Fruit fly (Drosophila melanogaster) whole organism, embryonic: ENCODE measurements around the gene AstC.

ENCODE experiments used
- Atf3 ChIP-seq: fragments of 200-800 bp; sonication (Bioruptor generic); optimal IDR thresholded peaks from 3 replicates; lab custom pipeline; 2016; ENCODE audit warnings: missing biosample characterization, missing genetic modification characterization
- B-H2 ChIP-seq: fragments of 200-800 bp; sonication (Bioruptor generic); optimal IDR thresholded peaks from 2 replicates; lab custom pipeline; 2018; ENCODE audit warnings: missing biosample characterization, mild to moderate bottlenecking, missing genetic modification characterization
- CG10209 ChIP-seq: fragments of 200-800 bp; sonication (Bioruptor generic); optimal IDR thresholded peaks from 3 replicates; lab custom pipeline; 2017; ENCODE audit warnings: missing biosample characterization, mild to moderate bottlenecking, missing genetic modification characterization, missing genetic modification reagents
- CG10274 ChIP-seq: fragments of 200-800 bp; sonication (Bioruptor generic); optimal IDR thresholded peaks from 3 replicates; lab custom pipeline; 2017; ENCODE audit warnings: missing biosample characterization, mild to moderate bottlenecking, missing genetic modification characterization
- CG10543 ChIP-seq: fragments of 200-800 bp; sonication (Bioruptor generic); optimal IDR thresholded peaks from 3 replicates; lab custom pipeline; 2017; ENCODE audit warnings: missing biosample characterization, mild to moderate bottlenecking, missing genetic modification characterization, moderate library complexity
- CG11093 ChIP-seq: fragments of 200-800 bp; sonication (Bioruptor generic); IDR thresholded peaks from 3 replicates; pipeline ENCODE4 v1.3.6; 2022; ENCODE audit warnings: missing biosample characterization, missing genetic modification characterization
- CG11247 ChIP-seq: fragments of 200-800 bp; sonication (Bioruptor generic); IDR thresholded peaks from 2 replicates; pipeline ENCODE4 v1.3.6; 2022; ENCODE audit warnings: missing biosample characterization, missing genetic modification characterization
- CG11456 ChIP-seq: fragments of 200-800 bp; sonication (Bioruptor generic); IDR thresholded peaks from 3 replicates; pipeline ENCODE4 v1.3.6; 2022; ENCODE audit warnings: missing biosample characterization, missing genetic modification characterization
- CG11695 ChIP-seq: fragments of 200-800 bp; sonication (Bioruptor generic); IDR thresholded peaks from 3 replicates; pipeline ENCODE4 v1.3.6; 2022; ENCODE audit warnings: missing biosample characterization, missing genetic modification characterization
- CG11696 ChIP-seq: fragments of 200-800 bp; sonication (Bioruptor generic); IDR thresholded peaks from 2 replicates; pipeline ENCODE4 v1.3.6; 2022; ENCODE audit warnings: missing biosample characterization, missing genetic modification characterization
- CG12942 ChIP-seq: fragments of 200-800 bp; sonication (Bioruptor generic); optimal IDR thresholded peaks from 3 replicates; lab custom pipeline; 2016; ENCODE audit warnings: missing biosample characterization, missing genetic modification characterization
- CG13287 ChIP-seq: fragments of 200-800 bp; sonication (Bioruptor generic); IDR thresholded peaks from 2 replicates; pipeline ENCODE4 v1.3.6; 2022; ENCODE audit warnings: missing biosample characterization, missing genetic modification characterization; ENCODE audit not compliant: partially characterized antibody
- CG14441 ChIP-seq: fragments of 200-800 bp; sonication (Bioruptor generic); IDR thresholded peaks from 2 replicates; pipeline ENCODE4 v1.3.6; 2022; ENCODE audit warnings: missing biosample characterization, missing genetic modification characterization
- CG15011 ChIP-seq: fragments of 200-800 bp; sonication (Bioruptor generic); optimal IDR thresholded peaks from 3 replicates; lab custom pipeline; 2018; ENCODE audit warnings: missing biosample characterization, mild to moderate bottlenecking, missing genetic modification characterization
- CG1602 ChIP-seq: fragments of 200-800 bp; sonication (Bioruptor generic); optimal IDR thresholded peaks from 3 replicates; lab custom pipeline; 2016; ENCODE audit warnings: missing biosample characterization, missing genetic modification characterization
- CG17361 ChIP-seq: fragments of 200-800 bp; sonication (Bioruptor generic); IDR thresholded peaks from 3 replicates; pipeline ENCODE4 v1.3.6; 2022; ENCODE audit warnings: missing biosample characterization, missing genetic modification characterization
- CG17802 ChIP-seq: fragments of 200-800 bp; sonication (Bioruptor generic); optimal IDR thresholded peaks from 2 replicates; lab custom pipeline; 2018; ENCODE audit warnings: missing biosample characterization, mild to moderate bottlenecking, missing genetic modification characterization, moderate library complexity
- CG32767 ChIP-seq: fragments of 200-800 bp; sonication (Bioruptor generic); IDR thresholded peaks from 2 replicates; pipeline ENCODE4 v1.3.6; 2022; ENCODE audit warnings: missing biosample characterization, missing genetic modification characterization
- CG3838 ChIP-seq: fragments of 200-800 bp; sonication (Bioruptor generic); optimal IDR thresholded peaks from 3 replicates; lab custom pipeline; 2016; ENCODE audit warnings: missing biosample characterization, missing genetic modification characterization
- CG42726 ChIP-seq: fragments of 200-800 bp; sonication (Bioruptor generic); IDR thresholded peaks from 2 replicates; pipeline ENCODE4 v1.3.6; 2022; ENCODE audit warnings: missing biosample characterization, missing genetic modification characterization; ENCODE audit not compliant: partially characterized antibody
- CG5245 ChIP-seq: fragments of 200-800 bp; sonication (Bioruptor generic); optimal IDR thresholded peaks from 3 replicates; lab custom pipeline; 2016; ENCODE audit warnings: missing biosample characterization, missing genetic modification characterization
- CG5953 ChIP-seq: fragments of 200-800 bp; sonication (Bioruptor generic); IDR thresholded peaks from 2 replicates; pipeline ENCODE4 v1.3.6; 2022; ENCODE audit warnings: missing biosample characterization, missing genetic modification characterization
- CG6254 ChIP-seq: fragments of 200-800 bp; sonication (Bioruptor generic); optimal IDR thresholded peaks from 3 replicates; lab custom pipeline; 2017; ENCODE audit warnings: mild to moderate bottlenecking, missing biosample characterization, missing genetic modification reagents, missing genetic modification characterization
- CG7786 ChIP-seq: fragments of 200-800 bp; sonication (Bioruptor generic); optimal IDR thresholded peaks from 2 replicates; lab custom pipeline; 2016; ENCODE audit warnings: missing biosample characterization, missing genetic modification characterization
- CG7928 ChIP-seq: fragments of 200-800 bp; sonication (Bioruptor generic); optimal IDR thresholded peaks from 2 replicates; lab custom pipeline; 2017; ENCODE audit warnings: missing biosample characterization, mild to moderate bottlenecking, missing genetic modification characterization
- CG8924 ChIP-seq: fragments of 200-800 bp; optimal IDR thresholded peaks from 3 replicates; lab custom pipeline; 2019; ENCODE audit warnings: missing biosample characterization, mild to moderate bottlenecking, missing genetic modification characterization, moderate library complexity
- CrebB ChIP-seq: fragments of 200-800 bp; sonication (Bioruptor generic); optimal IDR thresholded peaks from 3 replicates; lab custom pipeline; 2018; ENCODE audit warnings: missing biosample characterization, mild to moderate bottlenecking, missing genetic modification characterization
- Dek ChIP-seq: fragments of 200-800 bp; sonication (Bioruptor generic); optimal IDR thresholded peaks from 3 replicates; lab custom pipeline; 2019; ENCODE audit warnings: missing biosample characterization, mild to moderate bottlenecking, missing genetic modification characterization, moderate library complexity
- Dfd ChIP-seq, 2 experiments: fragments of >200 bp; optimal IDR thresholded peaks; 2 replicates each; lab custom pipeline; 2017; ENCODE audit warnings: missing biosample characterization in 2 of 2, missing genetic modification characterization in 2 of 2
- Dip2 ChIP-seq: fragments of 200-800 bp; sonication (Bioruptor generic); IDR thresholded peaks from 2 replicates; pipeline ENCODE4 v1.3.6; 2022; ENCODE audit warnings: missing biosample characterization, missing genetic modification characterization
- E2f1 ChIP-seq: fragments of 200-800 bp; sonication (Bioruptor generic); IDR thresholded peaks from 2 replicates; pipeline ENCODE4 v1.3.6; 2022; ENCODE audit warnings: missing biosample characterization, missing genetic modification characterization
- GATAe ChIP-seq: fragments of 200-800 bp; sonication (Bioruptor generic); conservative IDR thresholded peaks from 2 replicates; pipeline ENCODE4 v1.3.6; 2022; ENCODE audit warnings: missing biosample characterization, missing genetic modification characterization
- H15 ChIP-seq: fragments of 200-800 bp; sonication (Bioruptor generic); IDR thresholded peaks from 3 replicates; pipeline ENCODE4 v1.3.6; 2022; ENCODE audit warnings: missing biosample characterization, missing genetic modification characterization
- HLH3B ChIP-seq: fragments of 200-800 bp; sonication (Bioruptor generic); IDR thresholded peaks from 2 replicates; pipeline ENCODE4 v1.3.6; 2022; ENCODE audit warnings: missing biosample characterization, missing genetic modification characterization
- HmgZ ChIP-seq: fragments of 200-800 bp; sonication (Bioruptor generic); optimal IDR thresholded peaks from 2 replicates; lab custom pipeline; 2018; ENCODE audit warnings: missing biosample characterization, mild to moderate bottlenecking, missing genetic modification characterization
- MBD-R2 ChIP-seq: fragments of 200-800 bp; sonication (Bioruptor generic); IDR thresholded peaks from 2 replicates; pipeline ENCODE4 v1.3.6; 2022; ENCODE audit warnings: missing biosample characterization, missing genetic modification characterization
- Nf-YC ChIP-seq: fragments of 200-800 bp; optimal IDR thresholded peaks from 3 replicates; lab custom pipeline; 2019; ENCODE audit warnings: missing biosample characterization, mild to moderate bottlenecking, missing genetic modification characterization, moderate library complexity
- ash1 ChIP-seq: fragments of 200-800 bp; sonication (Bioruptor generic); optimal IDR thresholded peaks from 2 replicates; lab custom pipeline; 2018; ENCODE audit warnings: missing biosample characterization, mild to moderate bottlenecking, missing genetic modification characterization
- bcd ChIP-seq: fragments of 200-800 bp; sonication (Bioruptor generic); optimal IDR thresholded peaks from 2 replicates; lab custom pipeline; 2017; ENCODE audit warnings: missing biosample characterization, mild to moderate bottlenecking, missing genetic modification characterization
- cad ChIP-seq: fragments of >200 bp; optimal IDR thresholded peaks from 2 replicates; lab custom pipeline; 2017; ENCODE audit warnings: missing biosample characterization, missing genetic modification characterization
- chif ChIP-seq, 2 experiments: fragments of 200-800 bp; sonication (Bioruptor generic); optimal IDR thresholded peaks; 3 replicates each; lab custom pipeline; 2016; ENCODE audit warnings: missing biosample characterization in 2 of 2, missing genetic modification characterization in 2 of 2
- ems ChIP-seq: fragments of 200-800 bp; sonication (Bioruptor generic); optimal IDR thresholded peaks from 3 replicates; lab custom pipeline; 2016; ENCODE audit warnings: missing biosample characterization, missing genetic modification characterization
- en ChIP-seq: fragments of 200-800 bp; sonication (Bioruptor generic); optimal IDR thresholded peaks from 2 replicates; lab custom pipeline; 2016; ENCODE audit warnings: missing biosample characterization, missing genetic modification characterization
- h ChIP-seq: fragments of >200 bp; optimal IDR thresholded peaks from 2 replicates; lab custom pipeline; 2017
- klu ChIP-seq: fragments of 200-800 bp; sonication (Bioruptor generic); IDR thresholded peaks from 2 replicates; pipeline ENCODE4 v1.3.6; 2022; ENCODE audit warnings: missing biosample characterization, missing genetic modification characterization
- kni ChIP-seq: fragments of 200-800 bp; sonication (Bioruptor generic); optimal IDR thresholded peaks from 3 replicates; lab custom pipeline; 2017; ENCODE audit warnings: mild to moderate bottlenecking, missing biosample characterization, missing genetic modification reagents, missing genetic modification characterization
- lmd ChIP-seq: fragments of 200-800 bp; sonication (Bioruptor generic); IDR thresholded peaks from 2 replicates; pipeline ENCODE4 v1.3.6; 2022; ENCODE audit warnings: missing biosample characterization, missing genetic modification characterization
- pfk ChIP-seq: fragments of 200-800 bp; sonication (Bioruptor generic); optimal IDR thresholded peaks from 2 replicates; lab custom pipeline; 2018; ENCODE audit warnings: missing biosample characterization, mild to moderate bottlenecking, missing genetic modification characterization, moderate library complexity
- pzg ChIP-seq: fragments of 200-800 bp; sonication (Bioruptor generic); optimal IDR thresholded peaks from 3 replicates; lab custom pipeline; 2018; ENCODE audit warnings: missing biosample characterization, mild to moderate bottlenecking, missing genetic modification characterization, moderate library complexity
- repo ChIP-seq: fragments of 200-800 bp; sonication (Bioruptor generic); optimal IDR thresholded peaks from 2 replicates; lab custom pipeline; 2016; ENCODE audit warnings: missing biosample characterization, missing genetic modification characterization
- sna ChIP-seq: fragments of 200-800 bp; sonication (Bioruptor generic); IDR thresholded peaks from 2 replicates; pipeline ENCODE4 v1.3.6; 2022; ENCODE audit warnings: missing biosample characterization, missing genetic modification characterization; ENCODE audit not compliant: partially characterized antibody
- ssp ChIP-seq: fragments of 200-800 bp; sonication (Bioruptor generic); IDR thresholded peaks from 2 replicates; pipeline ENCODE4 v1.3.6; 2022; ENCODE audit warnings: missing biosample characterization, missing genetic modification characterization
- toy ChIP-seq: fragments of 200-800 bp; sonication (Bioruptor generic); IDR thresholded peaks from 2 replicates; pipeline ENCODE4 v1.3.6; 2022; ENCODE audit warnings: missing biosample characterization, missing genetic modification characterization

The AstC gene

DNA sequence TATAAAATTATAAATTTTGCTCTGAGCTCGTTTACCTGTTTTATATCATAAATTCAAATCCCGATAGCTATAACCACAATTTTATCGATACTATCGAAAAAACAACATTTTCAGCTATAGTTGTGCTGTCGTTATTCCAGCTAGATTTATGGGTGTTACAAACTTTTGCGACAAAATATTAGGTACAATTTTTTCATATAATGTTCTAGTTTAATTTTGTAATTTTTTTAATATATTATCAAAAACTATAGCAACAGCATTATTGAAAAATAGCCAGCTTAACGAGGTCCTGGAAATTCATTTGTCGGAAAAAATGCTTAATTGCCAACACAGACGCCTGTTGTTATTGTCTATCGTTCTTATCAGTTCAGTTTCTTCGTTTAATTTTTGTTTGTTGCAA is 9.9 kb upstream of the AstC start, which contains the start of gene Wdr59 (continued):
- peak; percentile 1 for TF ChIP-seq ems (GFP tag; lab: Kevin White, UChicago)
- TF ChIP-seq Dip2, result no peak
- TF ChIP-seq E2f1 (GFP tag; lab: Robert Waterston, UW), result peak; percentile 41
- no peak for TF ChIP-seq CG5953 (GFP tag; lab: Robert Waterston, UW)
- no peak for TF ChIP-seq CG42726 (GFP tag; lab: Robert Waterston, UW)
- peak; percentile 16 for TF ChIP-seq CG12942 (GFP tag; lab: Kevin White, UChicago)
- no peak for TF ChIP-seq Dfd (GFP tag; optimal IDR thresholded peaks at IDR 0.05; lab: Kevin White, UChicago)
- no peak for TF ChIP-seq cad (GFP tag; lab: Kevin White, UChicago)
- no peak for TF ChIP-seq CG11696 (GFP tag; lab: Robert Waterston, UW)
- no peak for TF ChIP-seq Nf-YC (tag; lab: Kevin White, UChicago)
- TF ChIP-seq chif (GFP tag; optimal IDR thresholded peaks at IDR 0.05; lab: Kevin White, UChicago), result no peak
- no peak for TF ChIP-seq CG11695
- TF ChIP-seq klu, result no peak
- no peak for TF ChIP-seq CG17802
- TF ChIP-seq H15 (GFP tag; lab: Robert Waterston, UW), result no peak
- TF ChIP-seq CG11093 (GFP tag; lab: Robert Waterston, UW), result no peak
- no peak for TF ChIP-seq CG10209
- TF ChIP-seq CG15011 (GFP tag; lab: Kevin White, UChicago), result no peak
- TF ChIP-seq CG5245 (GFP tag; lab: Kevin White, UChicago), result no peak
- TF ChIP-seq CG32767, result no peak
- no peak for TF ChIP-seq en (GFP tag; lab: Kevin White, UChicago)
- TF ChIP-seq bcd (GFP tag; lab: Kevin White, UChicago), result no peak
- TF ChIP-seq CG14441 (GFP tag; lab: Robert Waterston, UW), result 0 out of 2 replicates have a peak, but pooled peaks have one; percentile 13
- peak; percentile 46 for TF ChIP-seq HmgZ (tag; lab: Kevin White, UChicago)
- TF ChIP-seq CG13287 (GFP tag; lab: Robert Waterston, UW), result peak; percentile 84
- TF ChIP-seq ash1, result no peak
- no peak for TF ChIP-seq B-H2 (GFP tag; lab: Kevin White, UChicago)
- TF ChIP-seq pfk (GFP tag; lab: Kevin White, UChicago), result no peak
- no peak for TF ChIP-seq CG11456
- no peak for TF ChIP-seq CG7786 (GFP tag; lab: Kevin White, UChicago)
- TF ChIP-seq CG10543 (GFP tag; lab: Kevin White, UChicago), result no peak
- no peak for TF ChIP-seq Atf3 (GFP tag; lab: Kevin White, UChicago)
- peak; percentile 29 for TF ChIP-seq CG1602 (GFP tag; lab: Kevin White, UChicago)
- no peak for TF ChIP-seq CG3838 (GFP tag; lab: Kevin White, UChicago)
- TF ChIP-seq CG10274 (GFP tag; lab: Kevin White, UChicago), result no peak
- no peak for TF ChIP-seq HLH3B (GFP tag; lab: Robert Waterston, UW)
- TF ChIP-seq GATAe (GFP tag; lab: Robert Waterston, UW), result no peak
- no peak for TF ChIP-seq toy
- TF ChIP-seq pzg (GFP tag; lab: Kevin White, UChicago), result peak; percentile 47
- no peak for TF ChIP-seq kni
- TF ChIP-seq Dek, result peak; percentile 51
- TF ChIP-seq CG6254 (GFP tag; lab: Kevin White, UChicago), result no peak
- peak; percentile 52 for TF ChIP-seq sna (GFP tag; lab: Robert Waterston, UW)
- no peak for TF ChIP-seq CG11247
- peak; percentile 49; the same call in 1 of the 2 replicates for TF ChIP-seq MBD-R2 (GFP tag; lab: Robert Waterston, UW)
- peak; percentile 16; the same call in 1 of the 2 replicates for TF ChIP-seq lmd
- TF ChIP-seq repo (GFP tag; lab: Kevin White, UChicago), result no peak
- TF ChIP-seq ssp (GFP tag; lab: Robert Waterston, UW), result 0 out of 2 replicates have a peak, but pooled peaks have one; percentile 13
- no peak for TF ChIP-seq h (lab: Kevin White, UChicago)
- TF ChIP-seq CG17361 (GFP tag; lab: Robert Waterston, UW), result no peak
- peak; percentile 29 for TF ChIP-seq CG8924 (tag; lab: Kevin White, UChicago)
- no peak for TF ChIP-seq CrebB (tag; lab: Kevin White, UChicago)
- peak; percentile 38 for TF ChIP-seq CG7928 (GFP tag; lab: Kevin White, UChicago)
